Worm (Caenorhabditis elegans): ENCODE data around the gene T21C12.4.

- no peak for TF ChIP-seq unc-62 (GFP tag; optimal IDR thresholded peaks at IDR 0.05 in 1 of 2)
- no peak for TF ChIP-seq unc-62 (tag; optimal IDR thresholded peaks at IDR 0.05)
- TF ChIP-seq mep-1 (tag; optimal IDR thresholded peaks at IDR 0.05): no peak
These were observed 21.1 kb upstream of the T21C12.4 start for ce11 chrIII:10578873-10579272.
